Fruit fly (Drosophila melanogaster) whole organism, larva: ENCODE data around the gene Dbp73D.
A peak's percentile ranks its signal among the peaks of the same experiment; 100 is the strongest.

Source experiments
- noc ChIP-seq: fragments of 200-800 bp; sonication (Bioruptor generic); optimal IDR thresholded peaks from 3 replicates; lab custom pipeline; 2019; ENCODE audit warnings: missing biosample characterization, mild to moderate bottlenecking, missing genetic modification characterization, moderate library complexity

The Dbp73D gene

DNA sequence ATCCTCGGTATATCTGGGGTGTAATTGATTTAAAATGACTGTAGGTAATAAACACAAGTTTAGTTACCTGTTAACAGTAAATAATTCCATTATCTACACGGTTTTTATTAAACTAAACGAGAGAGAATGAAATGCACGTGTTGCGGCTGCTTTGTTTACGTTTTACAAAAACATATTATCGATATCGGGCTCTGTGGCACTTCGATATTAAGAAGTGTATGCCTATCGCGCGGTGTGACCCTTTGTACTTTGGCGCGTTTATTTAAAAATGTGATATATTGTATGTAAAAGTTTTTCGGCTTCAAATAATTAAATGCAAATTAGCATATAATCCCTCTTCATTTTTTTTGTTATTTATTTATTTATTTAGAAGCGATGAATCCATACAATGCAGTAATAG, at the start of gene Dbp73D:
Gene Dbp73D (minus strand): TSS at position 174 of the 400 bp plus-strand sequence.
- no peak for TF ChIP-seq noc (tag; lab: Kevin White, UChicago)

DNA sequence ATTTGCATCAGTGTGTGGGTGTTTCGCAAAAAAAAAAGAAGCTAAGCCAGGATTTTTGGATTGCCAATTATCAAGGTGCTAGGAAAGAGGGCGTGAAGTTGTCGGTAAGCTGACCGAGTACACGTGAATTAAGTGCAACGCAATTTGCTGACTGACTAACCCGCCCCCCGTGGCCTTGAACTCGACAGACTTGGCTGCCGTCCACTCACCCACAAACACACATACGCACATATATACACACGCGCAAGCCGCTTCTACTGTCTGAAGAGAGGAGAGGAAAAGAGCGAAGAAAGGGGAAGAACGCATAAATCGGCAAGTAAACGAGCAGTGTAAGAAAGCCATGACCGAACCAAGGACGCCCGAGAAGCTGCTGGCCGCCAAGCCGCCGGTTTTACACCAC, 49.7 kb upstream of the Dbp73D start:
- TF ChIP-seq noc (tag; lab: Kevin White, UChicago) = no peak

DNA sequence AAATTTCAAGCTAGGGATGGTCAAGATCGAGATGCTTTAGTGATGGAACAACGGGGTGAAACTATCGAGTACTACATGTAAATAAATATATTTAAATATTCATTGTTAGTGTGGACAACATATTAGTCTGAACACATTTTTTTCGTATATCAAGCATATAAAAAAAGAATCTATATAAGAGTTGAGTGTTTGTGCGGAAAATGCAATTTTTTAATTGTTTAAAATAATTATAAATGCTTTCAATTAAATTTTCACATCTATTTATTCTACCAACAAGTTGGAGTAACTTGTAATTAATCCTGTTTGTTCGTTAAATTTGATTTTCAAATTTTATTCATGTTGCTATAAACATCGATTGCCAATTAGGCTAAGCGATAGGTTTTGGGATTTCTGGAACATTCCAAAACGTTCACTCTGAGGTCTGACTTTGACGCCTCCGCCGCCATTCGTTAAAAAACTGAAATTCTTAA, 49.1 kb upstream of the Dbp73D start, which contains the start of the genes mus302 and CG9705:
Gene mus302 (minus strand): TSS at position 33 of the 470 bp plus-strand sequence.
Gene CG9705 (plus strand): TSS at position 397 of the 470 bp plus-strand sequence.
- no peak for TF ChIP-seq noc (tag; lab: Kevin White, UChicago)

DNA sequence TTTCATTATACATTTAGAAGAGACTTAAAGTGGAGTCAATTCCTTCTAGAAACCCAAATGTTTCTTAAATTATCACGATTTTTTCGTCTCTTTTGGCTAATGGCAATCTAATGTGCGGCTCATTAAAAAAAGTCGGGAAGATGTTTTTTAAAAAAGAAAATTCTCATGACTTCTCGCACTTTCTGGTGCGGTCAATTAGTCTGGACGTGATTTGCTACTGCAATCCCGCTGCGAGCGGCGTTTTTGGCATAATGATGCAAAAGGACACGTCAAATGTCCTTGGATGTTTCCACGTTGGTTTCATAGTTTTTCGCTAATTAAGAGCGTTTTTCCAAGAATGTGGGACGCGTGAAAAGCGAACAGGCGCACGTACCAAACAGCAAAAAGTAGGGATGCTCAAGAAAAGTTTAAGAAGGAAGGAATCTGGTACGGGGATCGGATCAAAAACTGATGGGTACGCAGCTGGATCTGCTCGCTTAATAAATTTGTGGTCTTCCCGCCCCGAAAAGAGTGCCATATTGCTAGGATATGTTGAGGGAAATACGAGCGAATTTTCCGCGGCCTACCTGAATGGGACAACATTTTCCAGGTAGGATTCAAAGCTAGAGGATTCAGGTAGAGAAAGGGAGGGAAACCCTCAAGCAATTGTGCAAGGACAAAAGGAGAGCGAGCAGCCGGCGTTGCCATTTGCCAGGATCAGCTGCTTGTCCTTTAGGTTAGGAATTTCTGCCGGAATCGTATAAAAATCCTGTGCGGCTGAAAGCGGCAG, 42.3 kb upstream of the Dbp73D start:
- TF ChIP-seq noc (tag; lab: Kevin White, UChicago) = no peak

DNA sequence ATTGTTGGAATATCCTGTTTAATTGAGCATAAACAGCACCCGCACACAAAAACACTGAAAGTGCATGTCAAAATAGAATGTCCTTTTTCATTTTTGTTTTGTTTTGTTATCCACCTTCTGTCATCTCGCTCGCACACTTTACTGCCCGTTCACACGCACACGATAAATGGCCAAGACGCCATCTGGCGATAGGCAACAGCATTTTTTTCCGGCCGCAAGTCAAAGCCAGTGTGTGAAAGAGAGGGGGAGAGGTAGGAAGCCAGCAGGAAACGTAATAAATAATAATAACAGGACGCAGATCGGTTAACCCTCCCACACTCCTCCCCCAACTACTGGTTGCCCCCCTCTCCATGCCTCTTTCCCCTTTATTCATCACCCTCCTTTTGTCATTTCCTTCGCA, 39.2 kb upstream of the Dbp73D start:
- TF ChIP-seq noc (tag; lab: Kevin White, UChicago) = no peak

DNA sequence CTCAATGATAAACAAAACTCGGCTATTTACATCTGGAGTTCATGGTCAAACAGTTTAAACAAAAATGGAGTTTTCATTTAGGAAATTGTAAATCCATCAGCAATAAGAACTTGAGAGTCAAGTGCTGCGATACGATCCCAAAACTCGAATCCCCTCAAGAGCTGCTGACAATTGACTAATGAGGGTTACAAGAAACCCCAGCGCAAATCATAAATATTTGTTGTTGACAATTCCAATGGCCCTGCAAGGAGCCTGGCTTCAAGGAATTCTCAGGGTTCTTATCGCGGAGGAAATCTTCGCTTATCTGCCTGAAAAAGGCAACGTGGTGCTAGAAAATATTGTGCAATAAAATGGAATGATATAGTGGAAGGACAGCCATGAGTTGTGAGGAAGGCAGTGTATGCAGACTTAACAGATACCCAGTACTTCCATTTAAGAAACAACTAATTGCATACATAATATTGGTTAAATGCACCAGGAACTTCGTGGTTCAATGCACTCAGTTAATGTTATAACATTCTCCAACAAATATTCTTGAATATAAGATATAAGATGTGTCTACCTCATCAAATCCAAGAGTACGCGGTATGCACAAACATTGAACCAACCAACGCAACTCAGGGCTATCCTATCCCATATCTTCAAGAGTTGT, 37.5 kb upstream of the Dbp73D start:
- TF ChIP-seq noc (tag; lab: Kevin White, UChicago) = no peak

DNA sequence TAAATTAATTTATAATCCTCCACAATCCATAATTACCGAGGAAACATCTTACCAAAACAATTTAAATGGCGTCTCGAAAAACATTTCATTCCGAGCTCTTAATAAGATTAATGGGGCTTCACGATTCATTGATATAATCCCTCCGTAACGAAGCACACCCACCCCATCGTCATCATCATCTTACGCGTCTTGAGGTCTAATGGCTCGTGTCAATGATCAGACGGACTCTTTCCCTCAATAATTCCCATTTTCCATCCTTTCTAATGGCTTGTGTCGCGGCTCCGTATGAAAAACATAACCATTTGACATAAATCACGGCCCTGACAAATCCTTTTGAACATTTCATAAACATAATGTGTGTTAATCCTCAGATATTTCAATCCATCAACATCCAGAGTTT, 36.3 kb upstream of the Dbp73D start:
- TF ChIP-seq noc (tag; lab: Kevin White, UChicago) = no peak

DNA sequence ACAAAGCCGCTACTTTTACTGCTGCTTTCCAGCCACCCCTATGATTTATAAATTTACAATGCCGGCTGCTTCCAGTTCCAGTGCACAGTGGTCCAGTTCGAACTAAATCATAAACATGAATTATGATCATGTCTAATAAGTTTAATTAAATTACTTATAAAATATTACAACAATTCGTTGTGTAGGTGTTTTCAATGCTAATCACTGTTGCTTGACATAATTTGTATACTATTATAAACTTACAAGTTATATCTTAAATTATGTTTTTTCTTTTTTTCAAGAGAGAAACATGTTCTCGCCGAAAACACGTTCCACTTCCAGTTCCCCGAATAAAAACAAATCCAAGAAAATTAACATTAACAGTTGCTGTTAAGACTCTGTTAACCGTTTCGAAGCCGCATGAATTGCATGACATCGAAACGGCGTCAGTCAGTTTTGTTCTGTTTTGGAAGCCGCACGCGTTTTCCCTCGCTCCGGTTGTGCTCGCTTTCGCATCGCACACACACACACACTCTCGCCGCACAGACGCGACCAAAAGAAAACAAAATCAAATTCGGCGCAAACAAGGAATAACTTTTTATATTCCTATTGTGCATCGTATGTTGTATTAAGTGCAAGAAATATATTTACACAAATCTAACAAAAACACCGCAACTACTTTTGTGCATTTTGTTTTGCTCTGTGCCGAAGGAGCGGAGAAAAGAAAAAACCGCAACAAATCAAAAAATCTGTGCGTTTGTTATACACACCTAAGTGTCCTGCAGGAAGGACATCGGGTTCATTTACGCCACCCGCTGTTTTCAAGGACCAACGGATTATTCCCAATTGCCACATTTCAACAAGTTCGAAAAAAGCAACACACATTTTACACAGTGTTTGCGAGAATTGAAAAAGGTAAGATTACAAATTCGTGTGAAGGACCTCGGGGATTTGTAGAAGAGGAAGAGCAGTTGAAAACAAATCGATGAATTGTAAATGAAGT, 35.3 kb upstream of the Dbp73D start, which contains the start of gene Nrt:
Gene Nrt (plus strand): TSS at position 426 of the 982 bp plus-strand sequence.
- peak; percentile 7 for TF ChIP-seq noc (tag; lab: Kevin White, UChicago)

DNA sequence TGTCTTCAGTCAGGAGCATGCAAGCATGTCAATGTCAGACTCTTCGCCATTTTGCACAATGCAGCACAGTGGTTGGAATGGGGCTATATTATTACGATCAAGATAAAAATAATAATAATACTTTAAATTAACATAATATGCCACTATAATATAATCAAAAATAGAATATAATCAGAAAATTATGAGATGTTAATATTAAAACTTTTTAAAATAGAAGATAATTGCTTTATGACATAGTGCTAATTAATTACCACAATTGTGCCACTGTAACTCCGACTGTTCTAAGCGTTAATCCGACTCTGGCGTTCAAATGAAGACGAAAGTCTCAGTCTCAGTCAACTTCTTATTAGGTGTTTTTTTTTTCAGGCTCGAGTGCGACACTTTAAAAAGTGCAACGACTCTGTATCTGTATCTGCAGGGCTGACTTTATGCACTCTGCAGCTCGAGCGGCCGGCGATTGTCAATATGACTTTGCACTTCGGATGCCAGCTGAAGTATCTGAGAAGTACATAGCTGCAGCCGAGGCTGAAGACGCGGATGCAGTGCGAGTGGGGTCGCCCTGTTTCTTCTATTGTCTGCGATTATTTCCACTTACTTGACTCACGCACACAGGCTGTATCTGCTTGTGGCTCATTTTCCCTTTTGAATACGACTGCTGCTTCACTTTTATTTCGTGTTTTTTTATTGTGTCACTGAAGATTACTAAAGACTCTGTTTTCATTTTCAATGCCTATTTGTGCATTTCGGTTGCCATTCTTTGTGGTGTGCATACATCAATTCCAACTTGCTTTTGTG, 31.8 kb upstream of the Dbp73D start:
- no peak for TF ChIP-seq noc (tag; lab: Kevin White, UChicago)

DNA sequence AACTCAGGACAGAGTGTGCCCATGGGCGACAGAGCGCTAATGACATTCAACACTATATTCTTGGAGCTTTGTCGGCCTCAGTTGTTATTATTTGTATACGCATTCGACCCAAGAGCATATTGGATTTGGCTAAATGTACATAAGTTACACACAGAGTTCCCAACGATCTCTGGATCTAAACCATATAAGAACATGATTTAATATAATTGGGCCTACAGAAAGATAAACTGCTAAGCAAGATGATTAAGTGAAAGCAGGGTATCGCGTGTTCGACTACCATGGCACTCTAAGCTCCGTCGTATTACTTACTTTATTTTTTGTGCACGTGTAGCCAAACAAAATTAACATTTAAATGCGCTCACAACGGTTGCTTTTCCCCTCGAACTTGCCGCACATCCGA, 29.7 kb upstream of the Dbp73D start:
- no peak for TF ChIP-seq noc (tag; lab: Kevin White, UChicago)

DNA sequence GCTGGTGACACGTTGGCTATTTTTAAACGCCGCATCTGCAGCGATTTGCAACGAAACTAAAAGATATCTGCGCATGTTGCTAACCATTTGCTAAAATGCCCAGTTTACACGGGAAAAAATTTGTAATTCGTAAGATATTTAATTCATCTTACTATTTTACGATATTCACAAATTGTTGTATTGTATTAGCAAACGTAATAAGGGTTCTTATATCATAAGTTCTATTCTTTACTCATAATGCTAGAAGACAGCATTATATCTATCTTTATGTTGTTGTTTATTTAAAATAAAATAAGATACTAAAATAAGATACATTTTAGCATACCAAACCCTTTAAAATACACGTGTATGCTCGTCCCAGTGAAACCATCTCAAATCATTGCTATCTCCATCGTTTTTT, 28.9 kb upstream of the Dbp73D start:
- TF ChIP-seq noc (tag; lab: Kevin White, UChicago) = no peak

DNA sequence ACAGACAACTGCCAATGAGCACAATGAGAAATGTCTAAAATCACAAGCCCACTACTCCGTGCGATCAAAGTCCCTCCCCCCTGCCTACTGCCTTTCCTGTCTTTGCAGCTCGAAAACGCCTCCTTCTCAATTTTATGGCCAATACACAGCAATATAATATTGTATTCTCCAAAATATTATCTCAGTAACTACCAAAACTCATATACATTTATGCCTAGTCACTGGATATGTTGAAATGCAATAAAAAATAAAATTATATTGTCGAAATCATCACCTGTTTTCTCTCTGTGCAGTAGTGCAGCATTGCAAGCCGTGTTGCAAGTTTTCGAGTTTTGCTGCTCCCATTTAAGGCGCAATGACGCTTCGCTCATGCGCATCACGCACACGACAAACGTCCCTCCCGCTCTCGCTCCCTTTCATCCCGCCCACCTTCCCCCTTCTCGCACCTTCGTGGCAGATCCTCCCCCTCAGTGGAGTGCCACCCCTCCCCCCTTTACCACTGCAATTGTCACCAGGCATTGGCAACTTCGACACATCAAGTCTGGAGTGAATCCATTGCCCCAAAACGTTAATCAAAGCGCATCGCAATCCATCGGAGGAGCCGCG, 28.0 kb upstream of the Dbp73D start:
- no peak for TF ChIP-seq noc (tag; lab: Kevin White, UChicago)

DNA sequence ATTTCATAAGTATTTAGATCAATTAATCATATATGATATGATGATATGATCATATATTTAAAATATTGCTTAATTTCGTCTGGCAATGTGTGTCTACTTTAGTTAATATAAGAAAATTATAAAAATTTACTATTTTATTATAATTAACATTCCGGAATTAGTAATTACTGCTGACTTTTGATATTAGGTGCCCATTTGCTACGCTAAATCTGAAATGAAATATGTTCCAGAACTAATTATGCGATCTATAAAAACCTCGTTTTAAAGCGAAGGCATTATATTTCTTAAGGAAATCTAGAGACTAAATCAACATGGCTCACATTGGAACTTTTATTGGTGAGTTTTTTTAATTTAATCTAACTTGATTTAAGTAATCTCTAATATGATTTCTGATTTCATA, 24.6 kb upstream of the Dbp73D start, which contains the start of gene CG42852:
Gene CG42852 (plus strand): TSS at position 301 of the 400 bp plus-strand sequence.
- TF ChIP-seq noc (tag; lab: Kevin White, UChicago) = no peak
